Fruit fly (Drosophila melanogaster) whole organism, prepupa: ENCODE data around the gene mTerf3.

ENCODE experiments used
- Blimp-1 ChIP-seq: fragments of 200-800 bp; sonication (Bioruptor generic); optimal IDR thresholded peaks from 3 replicates; lab custom pipeline; 2017; ENCODE audit warnings: missing biosample characterization, missing genetic modification characterization, mild to moderate bottlenecking, moderate library complexity, missing genetic modification reagents
- CG10631 ChIP-seq: fragments of 200-800 bp; sonication (Bioruptor generic); optimal IDR thresholded peaks from 2 replicates; lab custom pipeline; 2016; ENCODE audit warnings: missing biosample characterization, missing genetic modification characterization
- CG10669 ChIP-seq: fragments of 200-800 bp; sonication (Bioruptor generic); optimal IDR thresholded peaks from 3 replicates; lab custom pipeline; 2018; ENCODE audit warnings: missing biosample characterization, mild to moderate bottlenecking, missing genetic modification characterization, moderate library complexity
- CG11762 ChIP-seq: fragments of 200-800 bp; sonication (Bioruptor generic); optimal IDR thresholded peaks from 3 replicates; lab custom pipeline; 2016; ENCODE audit warnings: missing biosample characterization, missing genetic modification characterization; ENCODE audit not compliant: insufficient read depth
- CG15336 ChIP-seq: fragments of 200-800 bp; sonication (Bioruptor generic); IDR thresholded peaks from 2 replicates; pipeline ENCODE4 v1.3.6; 2022; ENCODE audit warnings: missing biosample characterization, missing genetic modification characterization
- CG16779 ChIP-seq: fragments of 200-800 bp; sonication (Bioruptor generic); optimal IDR thresholded peaks from 3 replicates; lab custom pipeline; 2017; ENCODE audit warnings: missing biosample characterization, mild to moderate bottlenecking, missing genetic modification characterization
- CG3032 ChIP-seq: fragments of 200-800 bp; optimal IDR thresholded peaks from 2 replicates; lab custom pipeline; 2019; ENCODE audit warnings: missing biosample characterization, mild to moderate bottlenecking, missing genetic modification characterization, moderate library complexity
- CG32006 ChIP-seq: fragments of 200-800 bp; sonication (Bioruptor generic); optimal IDR thresholded peaks from 3 replicates; lab custom pipeline; 2017; ENCODE audit warnings: missing biosample characterization, mild to moderate bottlenecking, missing genetic modification characterization
- CG34406 ChIP-seq: fragments of 200-800 bp; sonication (Bioruptor generic); optimal IDR thresholded peaks from 3 replicates; lab custom pipeline; 2016; ENCODE audit warnings: missing biosample characterization, missing genetic modification characterization
- CG3919 ChIP-seq: fragments of 200-800 bp; sonication (Bioruptor generic); optimal IDR thresholded peaks from 3 replicates; lab custom pipeline; 2016; ENCODE audit warnings: missing biosample characterization, missing genetic modification characterization
- CG4318 ChIP-seq: fragments of 200-800 bp; sonication (Bioruptor generic); optimal IDR thresholded peaks from 3 replicates; lab custom pipeline; 2017; ENCODE audit warnings: missing biosample characterization, mild to moderate bottlenecking, missing genetic modification characterization
- CG6163 ChIP-seq: fragments of 200-800 bp; sonication (Bioruptor generic); IDR thresholded peaks from 3 replicates; pipeline ENCODE4 v1.3.6; 2022; ENCODE audit warnings: missing biosample characterization, missing genetic modification characterization
- CG6276 ChIP-seq: fragments of 200-800 bp; sonication (Bioruptor generic); optimal IDR thresholded peaks from 2 replicates; lab custom pipeline; 2017; ENCODE audit warnings: missing biosample characterization, mild to moderate bottlenecking, missing genetic modification characterization
- CG6792 ChIP-seq: fragments of 200-800 bp; sonication (Bioruptor generic); optimal IDR thresholded peaks from 3 replicates; lab custom pipeline; 2016; ENCODE audit warnings: missing biosample characterization, missing genetic modification characterization
- CG6854 ChIP-seq: fragments of 200-800 bp; sonication (Bioruptor generic); optimal IDR thresholded peaks from 2 replicates; lab custom pipeline; 2017; ENCODE audit warnings: missing biosample characterization, mild to moderate bottlenecking, missing genetic modification characterization
- CG7368 ChIP-seq: fragments of 200-800 bp; sonication (Bioruptor generic); optimal IDR thresholded peaks from 3 replicates; lab custom pipeline; 2016; ENCODE audit warnings: missing biosample characterization, missing genetic modification characterization
- CG8119 ChIP-seq: fragments of 200-800 bp; sonication (Bioruptor generic); IDR thresholded peaks from 3 replicates; pipeline ENCODE4 v1.3.6; 2022; ENCODE audit warnings: missing biosample characterization, missing genetic modification characterization
- CG8632 ChIP-seq: fragments of 200-800 bp; sonication (Bioruptor generic); optimal IDR thresholded peaks from 3 replicates; lab custom pipeline; 2016; ENCODE audit warnings: missing biosample characterization, missing genetic modification characterization
- CG9139 ChIP-seq: fragments of 200-800 bp; sonication (Bioruptor generic); optimal IDR thresholded peaks from 3 replicates; lab custom pipeline; 2017; ENCODE audit warnings: missing biosample characterization, mild to moderate bottlenecking, missing genetic modification characterization
- Eip75B ChIP-seq: fragments of 200-800 bp; sonication (Bioruptor generic); optimal IDR thresholded peaks from 3 replicates; lab custom pipeline; 2016; ENCODE audit warnings: missing biosample characterization, missing genetic modification characterization
- Eip78C ChIP-seq: fragments of 200-800 bp; sonication (Bioruptor generic); peaks from one replicate; lab custom pipeline; 2016; ENCODE audit warnings: missing biosample characterization, missing genetic modification characterization
- Eip93F ChIP-seq: fragments of 200-800 bp; sonication (Bioruptor generic); optimal IDR thresholded peaks from 2 replicates; lab custom pipeline; 2016; ENCODE audit warnings: missing biosample characterization, mild to moderate bottlenecking, missing genetic modification characterization
- Ets21C ChIP-seq: fragments of 200-800 bp; sonication (Bioruptor generic); optimal IDR thresholded peaks from 3 replicates; lab custom pipeline; 2016; ENCODE audit warnings: missing biosample characterization, missing genetic modification characterization
- Hr38 ChIP-seq: sonication (Bioruptor generic); optimal IDR thresholded peaks from 2 replicates; lab custom pipeline; 2016; ENCODE audit warnings: missing biosample characterization, missing genetic modification characterization
- Hr39 ChIP-seq: fragments of 200-800 bp; sonication (Bioruptor generic); optimal IDR thresholded peaks from 2 replicates; lab custom pipeline; 2016; ENCODE audit warnings: missing biosample characterization, missing genetic modification characterization
- Hr4 ChIP-seq: fragments of 200-800 bp; sonication (Bioruptor generic); optimal IDR thresholded peaks from 3 replicates; lab custom pipeline; 2016; ENCODE audit warnings: missing biosample characterization, missing genetic modification characterization
- Met ChIP-seq: fragments of 200-800 bp; sonication (Bioruptor generic); optimal IDR thresholded peaks from 3 replicates; lab custom pipeline; 2016; ENCODE audit warnings: missing biosample characterization, missing genetic modification characterization
- OdsH ChIP-seq: fragments of 200-800 bp; sonication (Bioruptor generic); optimal IDR thresholded peaks from 3 replicates; lab custom pipeline; 2016; ENCODE audit warnings: missing biosample characterization, missing genetic modification characterization
- Sox102F ChIP-seq: fragments of 200-800 bp; sonication (Bioruptor generic); optimal IDR thresholded peaks from 2 replicates; lab custom pipeline; 2016; ENCODE audit warnings: missing biosample characterization, mild to moderate bottlenecking, missing genetic modification characterization
- Sox14 ChIP-seq: fragments of 200-800 bp; sonication (Bioruptor generic); optimal IDR thresholded peaks from 3 replicates; lab custom pipeline; 2016; ENCODE audit warnings: missing biosample characterization, missing genetic modification characterization
- Sox15 ChIP-seq: fragments of 200-800 bp; sonication (Bioruptor generic); optimal IDR thresholded peaks from 3 replicates; lab custom pipeline; 2016; ENCODE audit warnings: missing biosample characterization, missing genetic modification characterization
- cyc ChIP-seq: fragments of 200-800 bp; sonication (Bioruptor generic); optimal IDR thresholded peaks from 3 replicates; lab custom pipeline; 2016; ENCODE audit warnings: missing biosample characterization, missing genetic modification characterization
- dac ChIP-seq: fragments of 200-800 bp; sonication (Bioruptor generic); optimal IDR thresholded peaks from 2 replicates; lab custom pipeline; 2017; ENCODE audit warnings: missing biosample characterization, mild to moderate bottlenecking, missing genetic modification characterization
- eg ChIP-seq: fragments of 200-800 bp; sonication (Bioruptor generic); IDR thresholded peaks from 3 replicates; pipeline ENCODE4 v1.3.6; 2022; ENCODE audit warnings: missing biosample characterization, missing genetic modification characterization
- esn ChIP-seq: fragments of 200-800 bp; sonication (Bioruptor generic); optimal IDR thresholded peaks from 2 replicates; lab custom pipeline; 2016; ENCODE audit warnings: missing biosample characterization, mild to moderate bottlenecking, missing genetic modification characterization, moderate library complexity
- fd59A ChIP-seq: fragments of 200-800 bp; sonication (Bioruptor generic); optimal IDR thresholded peaks from 2 replicates; lab custom pipeline; 2017; ENCODE audit warnings: missing biosample characterization, mild to moderate bottlenecking, missing genetic modification characterization, missing genetic modification reagents
- fd85E ChIP-seq: fragments of 200-800 bp; sonication (Bioruptor generic); optimal IDR thresholded peaks from 3 replicates; lab custom pipeline; 2016; ENCODE audit warnings: missing biosample characterization, missing genetic modification characterization
- fkh ChIP-seq: fragments of 200-800 bp; sonication (Bioruptor generic); optimal IDR thresholded peaks from 3 replicates; lab custom pipeline; 2017; ENCODE audit warnings: missing biosample characterization, mild to moderate bottlenecking, missing genetic modification characterization, moderate library complexity
- lz ChIP-seq: fragments of 200-800 bp; sonication (Bioruptor generic); optimal IDR thresholded peaks from 3 replicates; lab custom pipeline; 2016; ENCODE audit warnings: missing biosample characterization, missing genetic modification characterization
- net ChIP-seq: fragments of 200-800 bp; sonication (Bioruptor generic); optimal IDR thresholded peaks from 3 replicates; lab custom pipeline; 2016; ENCODE audit warnings: missing biosample characterization, missing genetic modification characterization
- pdm3 ChIP-seq: fragments of 200-800 bp; sonication (Bioruptor generic); optimal IDR thresholded peaks from 3 replicates; lab custom pipeline; 2016; ENCODE audit warnings: missing biosample characterization, missing genetic modification characterization
- salr ChIP-seq, 2 experiments: fragments of 200-800 bp; sonication (Bioruptor generic); optimal IDR thresholded peaks; 3 replicates each; lab custom pipeline; 2016 to 2018; ENCODE audit warnings: missing biosample characterization in 2 of 2, missing genetic modification characterization in 2 of 2, mild to moderate bottlenecking in 1 of 2
- spab ChIP-seq: fragments of 200-800 bp; sonication (Bioruptor generic); optimal IDR thresholded peaks from 2 replicates; lab custom pipeline; 2017; ENCODE audit warnings: missing biosample characterization, mild to moderate bottlenecking, missing genetic modification characterization, missing genetic modification reagents
- ss ChIP-seq, 2 experiments: fragments of 200-800 bp; sonication (Bioruptor generic); optimal IDR thresholded peaks; 2 replicates in 1 of 2; 3 replicates in 1 of 2; lab custom pipeline; 2017 to 2018; ENCODE audit warnings: mild to moderate bottlenecking in 2 of 2, missing biosample characterization in 2 of 2, missing genetic modification characterization in 2 of 2, moderate library complexity in 1 of 2
- svp ChIP-seq: fragments of 200-800 bp; sonication (Bioruptor generic); peaks from one replicate; lab custom pipeline; 2016; ENCODE audit warnings: missing biosample characterization, missing genetic modification characterization
- topi ChIP-seq: fragments of 200-800 bp; sonication (Bioruptor generic); optimal IDR thresholded peaks from 3 replicates; lab custom pipeline; 2016; ENCODE audit warnings: missing biosample characterization, missing genetic modification characterization
- vri ChIP-seq: fragments of 200-800 bp; sonication (Bioruptor generic); optimal IDR thresholded peaks from 3 replicates; lab custom pipeline; 2016; ENCODE audit warnings: missing biosample characterization, mild to moderate bottlenecking, missing genetic modification characterization

mTerf3 gene

DNA sequence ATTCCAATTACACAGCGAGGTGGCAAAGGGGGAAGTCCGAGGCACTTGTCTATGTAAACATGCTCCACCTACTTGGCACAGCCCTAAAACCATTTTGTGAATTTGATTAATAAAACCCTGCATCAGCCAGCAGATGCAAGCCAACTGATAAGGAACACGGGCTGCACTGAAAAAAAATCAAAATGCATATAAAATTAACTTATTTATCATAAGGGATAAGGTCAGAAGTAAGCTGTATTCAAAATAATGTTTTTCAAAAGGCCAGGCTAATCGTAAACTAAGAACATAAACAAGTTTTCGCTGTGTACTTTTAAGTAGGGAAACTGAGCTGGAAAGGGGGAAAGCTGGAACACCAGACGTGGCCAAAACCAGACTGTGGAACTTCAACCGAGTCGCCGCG is 31.3 kb upstream of the mTerf3 start (continued):
- TF ChIP-seq Hr4 (GFP tag; lab: Kevin White, UChicago) (peak; percentile 50), eg (GFP tag; lab: Robert Waterston, UW) (no peak), CG8119 (peak; percentile 59; the same call in 2 of the 3 replicates), topi (GFP tag; lab: Kevin White, UChicago) (peak; percentile 68), Hr39 (peak; percentile 53), vri (GFP tag; lab: Kevin White, UChicago) (no peak), Met (peak; percentile 63), Eip78C (GFP tag; lab: Kevin White, UChicago) (peak; percentile 91), OdsH (GFP tag; lab: Kevin White, UChicago) (peak; percentile 67), Sox102F (GFP tag; lab: Kevin White, UChicago) (peak; percentile 46), CG8632 (GFP tag; lab: Kevin White, UChicago) (peak; percentile 25), CG10669 (GFP tag; lab: Kevin White, UChicago) (peak; percentile 67), CG16779 (tag; lab: Kevin White, UChicago) (no peak), Sox15 (no peak), fkh (GFP tag; lab: Kevin White, UChicago) (no peak), spab (GFP tag; lab: Kevin White, UChicago) (peak; percentile 50), net (GFP tag; lab: Kevin White, UChicago) (peak; percentile 52), CG6792 (GFP tag; lab: Kevin White, UChicago) (peak; percentile 53)

DNA sequence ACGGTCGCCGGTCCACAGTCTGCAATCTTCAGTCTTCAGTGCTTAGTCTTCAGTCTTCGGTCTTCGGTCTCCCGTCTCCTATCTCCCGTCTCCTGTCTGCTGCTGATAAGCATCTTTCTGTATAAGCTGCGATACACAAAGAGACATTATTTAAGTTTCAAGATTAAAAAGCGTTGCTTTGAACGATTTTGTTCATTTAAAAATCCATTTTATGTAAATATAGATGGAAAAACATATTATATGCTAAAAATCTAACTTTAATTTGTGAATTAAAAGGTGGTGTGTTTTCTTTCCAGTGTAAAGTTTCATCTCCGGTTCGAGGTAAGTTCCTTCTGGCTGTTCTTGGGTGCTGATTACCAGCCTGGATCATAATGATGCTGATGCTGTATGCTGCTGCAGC is 28.8 kb upstream of the mTerf3 start:
- TF ChIP-seq CG8119: no peak
- TF ChIP-seq eg (GFP tag; lab: Robert Waterston, UW): no peak
- TF ChIP-seq Eip75B (GFP tag; lab: Kevin White, UChicago): peak; percentile 67
- TF ChIP-seq CG4318: no peak
- no peak for TF ChIP-seq Hr38 (GFP tag; lab: Kevin White, UChicago)
- no peak for TF ChIP-seq CG6854
- peak; percentile 53 for TF ChIP-seq fd59A
- peak; percentile 73 for TF ChIP-seq CG3032 (tag; lab: Kevin White, UChicago)
- TF ChIP-seq Ets21C (GFP tag; lab: Kevin White, UChicago): peak; percentile 23
- TF ChIP-seq CG8632 (GFP tag; lab: Kevin White, UChicago): peak; percentile 17
- TF ChIP-seq CG11762: peak; percentile 9
- TF ChIP-seq Sox14: peak; percentile 64
- no peak for TF ChIP-seq fkh (GFP tag; lab: Kevin White, UChicago)
- TF ChIP-seq Eip93F (GFP tag; lab: Kevin White, UChicago): no peak
- TF ChIP-seq Hr39: peak; percentile 61
- 0 out of 2 replicates have a peak, but pooled peaks have one; percentile 33 for TF ChIP-seq CG15336 (GFP tag; lab: Robert Waterston, UW)
- peak; percentile 52 for TF ChIP-seq lz (GFP tag; lab: Kevin White, UChicago)
- TF ChIP-seq CG9139 (GFP tag; lab: Kevin White, UChicago): peak; percentile 32
- peak; percentile 26 for TF ChIP-seq Blimp-1
- TF ChIP-seq CG10631 (GFP tag; lab: Kevin White, UChicago): peak; percentile 63
- TF ChIP-seq net (GFP tag; lab: Kevin White, UChicago): peak; percentile 54
- TF ChIP-seq CG7368 (GFP tag; lab: Kevin White, UChicago): peak; percentile 42
- no peak for TF ChIP-seq dac (GFP tag; lab: Kevin White, UChicago)
- TF ChIP-seq CG6276 (GFP tag; lab: Kevin White, UChicago): no peak
- peak; percentile 76 for TF ChIP-seq Met
- peak; percentile 58 for TF ChIP-seq pdm3 (GFP tag; lab: Kevin White, UChicago)
- peak; percentile 43 for TF ChIP-seq CG34406
- TF ChIP-seq Sox102F (GFP tag; lab: Kevin White, UChicago): peak; percentile 65
- TF ChIP-seq Hr4 (GFP tag; lab: Kevin White, UChicago): no peak
- peak; percentile 57 to 71 for TF ChIP-seq ss (GFP tag; optimal IDR thresholded peaks at IDR 0.05; lab: Kevin White, UChicago)
- TF ChIP-seq CG3919 (GFP tag; lab: Kevin White, UChicago): peak; percentile 71
- peak; percentile 25 for TF ChIP-seq CG32006 (GFP tag; lab: Kevin White, UChicago)
- no peak for TF ChIP-seq fd85E (GFP tag; lab: Kevin White, UChicago)
- TF ChIP-seq svp (GFP tag; lab: Kevin White, UChicago): peak; percentile 85
- no peak for TF ChIP-seq CG16779 (tag; lab: Kevin White, UChicago)
- peak; percentile 52 for TF ChIP-seq OdsH (GFP tag; lab: Kevin White, UChicago)
- peak; percentile 60; the same call in 2 of the 3 replicates for TF ChIP-seq CG6163 (GFP tag; lab: Robert Waterston, UW)
- TF ChIP-seq Sox15: no peak
- TF ChIP-seq topi (GFP tag; lab: Kevin White, UChicago): peak; percentile 68
- TF ChIP-seq salr (GFP tag; optimal IDR thresholded peaks at IDR 0.05; lab: Kevin White, UChicago): peak in 1 of 2 experiments; percentile 38
- peak; percentile 55 for TF ChIP-seq vri (GFP tag; lab: Kevin White, UChicago)
- TF ChIP-seq esn (GFP tag; lab: Kevin White, UChicago): peak; percentile 78
- peak; percentile 60 for TF ChIP-seq cyc
